Fruit fly (Drosophila melanogaster) whole organism: Measurements from ENCODE around the gene Kebab.

Experiments used
- CG8478 ChIP-seq: fragments of >200 bp; optimal IDR thresholded peaks from 2 replicates; lab custom pipeline; 2018; ENCODE audit warnings: inconsistent platforms
- Dll ChIP-seq: fragments of >200 bp; optimal IDR thresholded peaks from 2 replicates; lab custom pipeline; 2017
- EcR ChIP-seq, 2 experiments: fragments of >200 bp; optimal IDR thresholded peaks; 2 replicates each; lab custom pipeline; 2017; ENCODE audit warnings: missing biosample characterization in 2 of 2, missing genetic modification characterization in 2 of 2, missing genetic modification reagents in 2 of 2
- pan ChIP-seq: fragments of >200 bp; optimal IDR thresholded peaks from 2 replicates; lab custom pipeline; 2017
- psq ChIP-seq: fragments of >200 bp; optimal IDR thresholded peaks from 2 replicates; lab custom pipeline; 2017
- usp ChIP-seq: fragments of >200 bp; optimal IDR thresholded peaks from 2 replicates; lab custom pipeline; 2017; ENCODE audit warnings: missing biosample characterization, missing genetic modification characterization, mixed read lengths

Gene Kebab

dm6 chr2L:2031522-2031921, 13.8 kb upstream of the Kebab start:
- TF ChIP-seq psq (lab: Kevin White, UChicago) (no peak), EcR (GFP tag; optimal IDR thresholded peaks at IDR 0.05; lab: Kevin White, UChicago) (no peak), pan (lab: Kevin White, UChicago) (no peak), CG8478 (lab: Kevin White, UChicago) (no peak), usp (GFP tag; lab: Kevin White, UChicago) (no peak), Dll (lab: Kevin White, UChicago) (no peak)

- no peak for TF ChIP-seq CG8478 (lab: Kevin White, UChicago)
- no peak for TF ChIP-seq EcR (GFP tag; optimal IDR thresholded peaks at IDR 0.05; lab: Kevin White, UChicago)
- no peak for TF ChIP-seq Dll (lab: Kevin White, UChicago)
- TF ChIP-seq usp (GFP tag; lab: Kevin White, UChicago), result no peak
- no peak for TF ChIP-seq pan (lab: Kevin White, UChicago)
- no peak for TF ChIP-seq psq (lab: Kevin White, UChicago)
These were observed 13.2 kb upstream of the Kebab start for dm6 chr2L:2032076-2032475.

dm6 chr2L:2035941-2036340, 9.4 kb upstream of the Kebab start, which contains the start of gene CG42296:
Gene CG42296 (minus strand): TSS chr2L:2036041.
- TF ChIP-seq Dll (lab: Kevin White, UChicago) (no peak), usp (GFP tag; lab: Kevin White, UChicago) (no peak), EcR (GFP tag; optimal IDR thresholded peaks at IDR 0.05; lab: Kevin White, UChicago) (no peak), psq (lab: Kevin White, UChicago) (no peak), pan (lab: Kevin White, UChicago) (no peak), CG8478 (lab: Kevin White, UChicago) (no peak)

- no peak for TF ChIP-seq usp (GFP tag; lab: Kevin White, UChicago)
- TF ChIP-seq psq (lab: Kevin White, UChicago), result no peak
- no peak for TF ChIP-seq EcR (GFP tag; optimal IDR thresholded peaks at IDR 0.05; lab: Kevin White, UChicago)
- TF ChIP-seq CG8478 (lab: Kevin White, UChicago), result no peak
- no peak for TF ChIP-seq pan (lab: Kevin White, UChicago)
- TF ChIP-seq Dll (lab: Kevin White, UChicago), result no peak
These were observed 8.1 kb upstream of the Kebab start, which contains the start of gene lectin-22C for dm6 chr2L:2037165-2037550. Gene lectin-22C (minus strand): TSS chr2L:2037265.

- TF ChIP-seq CG8478 (lab: Kevin White, UChicago) (peak; percentile 49), EcR (GFP tag; optimal IDR thresholded peaks at IDR 0.05; lab: Kevin White, UChicago) (no peak)
These were observed 7.6 kb upstream of the Kebab start for dm6 chr2L:2037551-2038252.

dm6 chr2L:2038253-2038955, 6.9 kb upstream of the Kebab start:
- TF ChIP-seq EcR (GFP tag; optimal IDR thresholded peaks at IDR 0.05; lab: Kevin White, UChicago), result no peak
- TF ChIP-seq psq (lab: Kevin White, UChicago), result no peak
- TF ChIP-seq Dll (lab: Kevin White, UChicago), result no peak
- no peak for TF ChIP-seq pan (lab: Kevin White, UChicago)
- TF ChIP-seq CG8478 (lab: Kevin White, UChicago), result no peak
- TF ChIP-seq usp (GFP tag; lab: Kevin White, UChicago), result no peak

- no peak for TF ChIP-seq pan (lab: Kevin White, UChicago)
- TF ChIP-seq EcR (GFP tag; optimal IDR thresholded peaks at IDR 0.05; lab: Kevin White, UChicago), result no peak
- no peak for TF ChIP-seq psq (lab: Kevin White, UChicago)
- TF ChIP-seq Dll (lab: Kevin White, UChicago), result no peak
- no peak for TF ChIP-seq CG8478 (lab: Kevin White, UChicago)
- no peak for TF ChIP-seq usp (GFP tag; lab: Kevin White, UChicago)
These were observed 6.4 kb upstream of the Kebab start for dm6 chr2L:2038956-2039263.

dm6 chr2L:2039458-2039857, 5.8 kb upstream of the Kebab start:
- no peak for TF ChIP-seq EcR (GFP tag; optimal IDR thresholded peaks at IDR 0.05; lab: Kevin White, UChicago)
- TF ChIP-seq CG8478 (lab: Kevin White, UChicago), result no peak
- no peak for TF ChIP-seq Dll (lab: Kevin White, UChicago)
- TF ChIP-seq psq (lab: Kevin White, UChicago), result no peak
- TF ChIP-seq pan (lab: Kevin White, UChicago), result no peak
- no peak for TF ChIP-seq usp (GFP tag; lab: Kevin White, UChicago)

dm6 chr2L:2042072-2042471, 3.2 kb upstream of the Kebab start:
- no peak for TF ChIP-seq Dll (lab: Kevin White, UChicago)
- no peak for TF ChIP-seq pan (lab: Kevin White, UChicago)
- no peak for TF ChIP-seq psq (lab: Kevin White, UChicago)
- no peak for TF ChIP-seq EcR (GFP tag; optimal IDR thresholded peaks at IDR 0.05; lab: Kevin White, UChicago)
- no peak for TF ChIP-seq CG8478 (lab: Kevin White, UChicago)
- TF ChIP-seq usp (GFP tag; lab: Kevin White, UChicago), result no peak

dm6 chr2L:2044826-2045225, 468 bp upstream of the Kebab start:
- TF ChIP-seq psq (lab: Kevin White, UChicago) (no peak), CG8478 (lab: Kevin White, UChicago) (no peak), usp (GFP tag; lab: Kevin White, UChicago) (no peak), Dll (lab: Kevin White, UChicago) (no peak), EcR (GFP tag; optimal IDR thresholded peaks at IDR 0.05; lab: Kevin White, UChicago) (no peak), pan (lab: Kevin White, UChicago) (no peak)

dm6 chr2L:2054289-2054688, 9.0 kb downstream of the Kebab start, which contains the start of gene Or22c:
Gene Or22c (plus strand): TSS chr2L:2054589.
- TF ChIP-seq usp (GFP tag; lab: Kevin White, UChicago) (no peak), psq (lab: Kevin White, UChicago) (no peak), pan (lab: Kevin White, UChicago) (no peak), CG8478 (lab: Kevin White, UChicago) (no peak), EcR (GFP tag; optimal IDR thresholded peaks at IDR 0.05; lab: Kevin White, UChicago) (no peak), Dll (lab: Kevin White, UChicago) (no peak)
